Fruit fly (Drosophila melanogaster): ENCODE results near the gene CG31788.

dm6 chr2L:18287171-18287570 is 29.4 kb upstream of the CG31788 start:
- no peak for TF ChIP-seq CTCF (optimal IDR thresholded peaks at IDR 0.05)
- TF ChIP-seq CG8478 (optimal IDR thresholded peaks at IDR 0.05): no peak
